Worm (Caenorhabditis elegans) whole organism, L4 larva: Measurements from ENCODE around the gene C34C12.12.

Experiments
- D1046.2 ChIP-seq: fragments of 200-800 bp; sonication (Bioruptor generic); IDR thresholded peaks from 2 replicates; pipeline ENCODE4 v1.3.6; 2022; ENCODE audit warnings: missing genetic modification characterization, missing compliant biosample characterization
- F10B5.3 ChIP-seq: sonication (generic microtip); optimal IDR thresholded peaks from 2 replicates; lab custom pipeline; 2016; ENCODE audit warnings: mild to moderate bottlenecking, missing genetic modification characterization, missing compliant biosample characterization
- F26F4.8 ChIP-seq: fragments of 200-800 bp; sonication (Bioruptor generic); conservative IDR thresholded peaks from 2 replicates; pipeline ENCODE4 v1.3.6; 2022; ENCODE audit warnings: missing genetic modification characterization, missing compliant biosample characterization
- F37D6.2 ChIP-seq: sonication (generic microtip); optimal IDR thresholded peaks from 2 replicates; lab custom pipeline; 2016; ENCODE audit warnings: mild to moderate bottlenecking, missing genetic modification characterization, missing compliant biosample characterization
- F49E8.2 ChIP-seq: sonication (generic microtip); optimal IDR thresholded peaks from 2 replicates; lab custom pipeline; 2016; ENCODE audit warnings: missing compliant biosample characterization, mild to moderate bottlenecking, missing genetic modification characterization, borderline replicate concordance
- T20F7.1 ChIP-seq: fragments of 200-800 bp; sonication (Bioruptor generic); optimal IDR thresholded peaks from 2 replicates; lab custom pipeline; 2018; ENCODE audit warnings: mild to moderate bottlenecking, missing genetic modification characterization, missing compliant biosample characterization
- T26A8.4 ChIP-seq: fragments of 200-800 bp; sonication (Bioruptor generic); IDR thresholded peaks from 2 replicates; pipeline ENCODE4 v1.3.6; 2022; ENCODE audit warnings: missing genetic modification characterization, missing compliant biosample characterization
- Y105C5A.15 ChIP-seq: fragments of 200-800 bp; sonication (Bioruptor generic); IDR thresholded peaks from 2 replicates; pipeline ENCODE4 v1.3.6; 2022; ENCODE audit warnings: missing genetic modification characterization, missing compliant biosample characterization
- Y48G9A.11 ChIP-seq: fragments of 200-800 bp; sonication (Bioruptor generic); IDR thresholded peaks from 2 replicates; pipeline ENCODE4 v1.3.6; 2022; ENCODE audit warnings: missing genetic modification reagents, missing genetic modification characterization, missing compliant biosample characterization
- Y5F2A.4 ChIP-seq: fragments of 200-800 bp; sonication (Bioruptor generic); optimal IDR thresholded peaks from 2 replicates; lab custom pipeline; 2018; ENCODE audit warnings: mild to moderate bottlenecking, missing genetic modification characterization, missing compliant biosample characterization
- ZK546.5 ChIP-seq, 2 experiments: sonication (generic microtip); optimal IDR thresholded peaks; 2 replicates each; lab custom pipeline; 2017; ENCODE audit warnings: missing biosample characterization in 2 of 2, missing genetic modification characterization in 2 of 2
- aha-1 ChIP-seq: fragments of 150-350 bp; peaks from one replicate; lab custom pipeline; 2014; ENCODE audit warnings: missing biosample characterization, missing genetic modification characterization
- ceh-20 ChIP-seq: fragments of 200-800 bp; sonication (Bioruptor generic); IDR thresholded peaks from 2 replicates; pipeline ENCODE4 v1.3.6; 2022; ENCODE audit warnings: missing genetic modification reagents, missing genetic modification characterization, missing compliant biosample characterization
- ceh-32 ChIP-seq: sonication (generic microtip); optimal IDR thresholded peaks from 2 replicates; lab custom pipeline; 2016; ENCODE audit warnings: mild to moderate bottlenecking, missing genetic modification characterization, missing compliant biosample characterization; ENCODE audit not compliant: poor library complexity
- ceh-44 ChIP-seq: fragments of 200-800 bp; sonication (Bioruptor generic); IDR thresholded peaks from 2 replicates; pipeline ENCODE4 v1.3.6; 2022; ENCODE audit warnings: missing genetic modification reagents, missing genetic modification characterization, missing compliant biosample characterization
- ctbp-1 ChIP-seq: fragments of 200-800 bp; sonication (Bioruptor generic); IDR thresholded peaks from 2 replicates; pipeline ENCODE4 v1.3.6; 2022; ENCODE audit warnings: missing genetic modification reagents, missing genetic modification characterization, missing compliant biosample characterization
- dmd-6 ChIP-seq: fragments of 200-800 bp; sonication (Bioruptor generic); IDR thresholded peaks from 2 replicates; pipeline ENCODE4 v1.3.6; 2022; ENCODE audit warnings: missing genetic modification reagents, missing genetic modification characterization, missing compliant biosample characterization
- dmd-8 ChIP-seq: fragments of 200-800 bp; sonication (Bioruptor generic); IDR thresholded peaks from 2 replicates; pipeline ENCODE4 v1.3.6; 2022; ENCODE audit warnings: missing genetic modification characterization, missing compliant biosample characterization
- dve-1 ChIP-seq: sonication (generic microtip); optimal IDR thresholded peaks from 2 replicates; lab custom pipeline; 2017; ENCODE audit warnings: antibody characterized with exemption, mild to moderate bottlenecking, missing genetic modification characterization, missing compliant biosample characterization; ENCODE audit not compliant: insufficient read depth
- egl-43 ChIP-seq: fragments of 200-800 bp; sonication (Bioruptor generic); IDR thresholded peaks from 2 replicates; pipeline ENCODE4 v1.3.6; 2022; ENCODE audit warnings: missing genetic modification reagents, missing genetic modification characterization, missing compliant biosample characterization
- gei-8 ChIP-seq: fragments of 200-800 bp; sonication (Bioruptor generic); optimal IDR thresholded peaks from 2 replicates; lab custom pipeline; 2018; ENCODE audit warnings: mild to moderate bottlenecking, missing genetic modification characterization, missing compliant biosample characterization
- hif-1 ChIP-seq, 2 experiments: sonication (generic microtip); optimal IDR thresholded peaks; 2 replicates each; lab custom pipeline; 2016 to 2017; ENCODE audit warnings: missing compliant biosample characterization in 2 of 2, missing genetic modification characterization in 2 of 2, missing genetic modification reagents in 2 of 2, missing genotype in 2 of 2, mild to moderate bottlenecking in 1 of 2
- lin-1 ChIP-seq: fragments of 200-800 bp; sonication (Bioruptor generic); IDR thresholded peaks from 2 replicates; pipeline ENCODE4 v1.3.6; 2022; ENCODE audit warnings: missing genetic modification reagents, missing genetic modification characterization, missing compliant biosample characterization
- lin-15B ChIP-seq: fragments of 150-350 bp; sonication (generic microtip); optimal IDR thresholded peaks from 3 replicates; lab custom pipeline; 2014; ENCODE audit warnings: missing biosample characterization, missing genetic modification characterization
- lin-39 ChIP-seq: fragments of 150-350 bp; optimal IDR thresholded peaks from 2 replicates; lab custom pipeline; 2014; ENCODE audit warnings: missing biosample characterization, missing genetic modification reagents, missing genetic modification characterization
- lsy-2 ChIP-seq, 2 experiments: fragments of 150-350 bp in 1 of 2; sonication (generic microtip) in 1 of 2; optimal IDR thresholded peaks; 2 replicates each; lab custom pipeline; 2014 to 2017; ENCODE audit warnings: missing biosample characterization in 2 of 2, missing genetic modification characterization in 2 of 2
- mdl-1 ChIP-seq, 2 experiments: fragments of 150-350 bp in 1 of 2; sonication (generic microtip) in 1 of 2; optimal IDR thresholded peaks; 2 replicates each; lab custom pipeline; 2014 to 2017; ENCODE audit warnings: missing biosample characterization in 2 of 2, missing genetic modification characterization in 2 of 2
- mdt-29 ChIP-seq: fragments of 200-800 bp; sonication (Bioruptor generic); IDR thresholded peaks from 2 replicates; pipeline ENCODE4 v1.3.6; 2022; ENCODE audit warnings: missing genetic modification reagents, missing genetic modification characterization, missing compliant biosample characterization
- mxl-2 ChIP-seq: fragments of 200-800 bp; sonication (Bioruptor generic); conservative IDR thresholded peaks from 2 replicates; pipeline ENCODE4 v1.3.6; 2022; ENCODE audit warnings: missing genetic modification reagents, missing genetic modification characterization, missing compliant biosample characterization
- nhr-10 ChIP-seq: fragments of 150-350 bp; optimal IDR thresholded peaks from 2 replicates; lab custom pipeline; 2014; ENCODE audit warnings: missing biosample characterization, missing genetic modification characterization
- nhr-111 ChIP-seq: fragments of 200-800 bp; sonication (Bioruptor generic); optimal IDR thresholded peaks from 2 replicates; lab custom pipeline; 2018; ENCODE audit warnings: mild to moderate bottlenecking, missing genetic modification characterization, missing compliant biosample characterization
- nhr-28 ChIP-seq: fragments of 150-350 bp; optimal IDR thresholded peaks from 2 replicates; lab custom pipeline; 2014; ENCODE audit warnings: missing biosample characterization, missing genetic modification characterization
- nhr-48 ChIP-seq: sonication (generic microtip); optimal IDR thresholded peaks from 2 replicates; lab custom pipeline; 2016; ENCODE audit warnings: mild to moderate bottlenecking, missing genetic modification characterization, missing compliant biosample characterization
- nhr-6 ChIP-seq: fragments of 150-350 bp; optimal IDR thresholded peaks from 2 replicates; lab custom pipeline; 2014; ENCODE audit warnings: missing biosample characterization, missing genetic modification characterization
- nhr-76 ChIP-seq: fragments of 150-350 bp; optimal IDR thresholded peaks from 2 replicates; lab custom pipeline; 2014; ENCODE audit warnings: missing biosample characterization, missing genetic modification characterization
- pha-4 ChIP-seq, 2 experiments: fragments of 150-350 bp in 1 of 2; fragments of 200-800 bp in 1 of 2; sonication (Bioruptor generic) in 1 of 2; IDR thresholded peaks in 1 of 2; optimal IDR thresholded peaks in 1 of 2; 2 replicates each; pipeline versions ENCODE4 v1.3.6 to Lab custom; 2014 to 2022; ENCODE audit warnings: missing genetic modification characterization in 2 of 2, missing genetic modification reagents in 2 of 2, missing biosample characterization in 1 of 2, missing compliant biosample characterization in 1 of 2
- set-16 ChIP-seq: fragments of 200-800 bp; sonication (Bioruptor generic); IDR thresholded peaks from 2 replicates; pipeline ENCODE4 v1.3.6; 2022; ENCODE audit warnings: missing genetic modification reagents, missing genetic modification characterization, missing compliant biosample characterization
- snpc-1.2 ChIP-seq: fragments of 200-800 bp; sonication (Bioruptor generic); IDR thresholded peaks from 2 replicates; pipeline ENCODE4 v1.3.6; 2022; ENCODE audit warnings: missing genetic modification reagents, missing genetic modification characterization, missing compliant biosample characterization
- snpc-4 ChIP-seq: fragments of 150-350 bp; optimal IDR thresholded peaks from 2 replicates; lab custom pipeline; 2014; ENCODE audit warnings: missing biosample characterization, missing genetic modification characterization
- spr-3 ChIP-seq: fragments of 200-800 bp; sonication (Bioruptor generic); optimal IDR thresholded peaks from 2 replicates; lab custom pipeline; 2018; ENCODE audit warnings: mild to moderate bottlenecking, missing genetic modification characterization, missing compliant biosample characterization
- tra-1 ChIP-seq: fragments of 200-800 bp; sonication (Bioruptor generic); IDR thresholded peaks from 2 replicates; pipeline ENCODE4 v1.3.6; 2022; ENCODE audit warnings: missing genetic modification reagents, missing genetic modification characterization, missing compliant biosample characterization
- unc-130 ChIP-seq: sonication (generic microtip); optimal IDR thresholded peaks from 2 replicates; lab custom pipeline; 2016; ENCODE audit warnings: missing genetic modification reagents, missing genetic modification characterization, missing compliant biosample characterization
- unc-39 ChIP-seq: sonication (generic microtip); optimal IDR thresholded peaks from 2 replicates; lab custom pipeline; 2017; ENCODE audit warnings: missing biosample characterization, missing genetic modification characterization
- vab-7 ChIP-seq: fragments of 200-800 bp; sonication (Bioruptor generic); IDR thresholded peaks from 2 replicates; pipeline ENCODE4 v1.3.6; 2022; ENCODE audit warnings: missing genetic modification reagents, missing genetic modification characterization, missing compliant biosample characterization
- ztf-11 ChIP-seq: fragments of 150-350 bp; optimal IDR thresholded peaks from 2 replicates; lab custom pipeline; 2014; ENCODE audit warnings: missing biosample characterization, missing genetic modification characterization

The C34C12.12 gene

ce11 chrIII:3484995-3485394 is 32.0 kb downstream of the C34C12.12 start:
- TF ChIP-seq nhr-76 (tag; lab: Kevin White, UChicago) (no peak), lin-39 (tag; lab: Kevin White, UChicago) (no peak), ceh-44 (0 out of 2 replicates have a peak, but pooled peaks have one; percentile 28), aha-1 (tag; lab: Kevin White, UChicago) (peak; percentile 70)

- TF ChIP-seq mxl-2 (GFP tag; lab: Robert Waterston, UW) (no peak), ZK546.5 (tag; optimal IDR thresholded peaks at IDR 0.05; lab: Kevin White, UChicago) (no peak), Y105C5A.15 (GFP tag; lab: Robert Waterston, UW) (no peak), egl-43 (GFP tag; lab: Robert Waterston, UW) (no peak), T20F7.1 (no peak), F37D6.2 (tag; lab: Kevin White, UChicago) (no peak), lin-1 (GFP tag; lab: Robert Waterston, UW) (no peak), gei-8 (no peak), lsy-2 (tag; optimal IDR thresholded peaks at IDR 0.05; lab: Kevin White, UChicago) (peak in 1 of 2 experiments; percentile 12), mdl-1 (tag; optimal IDR thresholded peaks at IDR 0.05; lab: Kevin White, UChicago) (no peak), ceh-32 (no peak), nhr-6 (tag; lab: Kevin White, UChicago) (no peak), tra-1 (0 out of 2 replicates have a peak, but pooled peaks have one; percentile 31), F10B5.3 (no peak), spr-3 (GFP tag; lab: Kevin White, UChicago) (no peak), nhr-28 (tag; lab: Kevin White, UChicago) (peak; percentile 71), T26A8.4 (GFP tag; lab: Robert Waterston, UW) (no peak), nhr-48 (tag; lab: Kevin White, UChicago) (peak; percentile 1), nhr-111 (GFP tag; lab: Kevin White, UChicago) (no peak), F26F4.8 (GFP tag; lab: Robert Waterston, UW) (no peak), pha-4 (GFP tag; IDR thresholded peaks at IDR 0.05; lab: Robert Waterston, UW) (no peak), pha-4 (tag; optimal IDR thresholded peaks at IDR 0.05; lab: Kevin White, UChicago) (no peak), set-16 (GFP tag; lab: Robert Waterston, UW) (no peak), dmd-6 (GFP tag; lab: Robert Waterston, UW) (0 out of 2 replicates have a peak, but pooled peaks have one; percentile 9), dve-1 (tag; lab: Kevin White, UChicago) (peak; percentile 21), unc-39 (tag; lab: Kevin White, UChicago) (no peak), F49E8.2 (tag; lab: Kevin White, UChicago) (no peak), hif-1 (tag; optimal IDR thresholded peaks at IDR 0.05; lab: Kevin White, UChicago) (no peak), nhr-10 (no peak), snpc-4 (tag; lab: Kevin White, UChicago) (no peak), mdt-29 (GFP tag; lab: Robert Waterston, UW) (no peak), ctbp-1 (GFP tag; lab: Robert Waterston, UW) (no peak), ztf-11 (tag; lab: Kevin White, UChicago) (no peak)
These were observed 33.1 kb downstream of the C34C12.12 start for ce11 chrIII:3486055-3486454.

- TF ChIP-seq dmd-6 (GFP tag; lab: Robert Waterston, UW) (no peak), lin-15B (tag; lab: Kevin White, UChicago) (no peak), dmd-8 (GFP tag; lab: Robert Waterston, UW) (no peak), mdt-29 (GFP tag; lab: Robert Waterston, UW) (no peak), vab-7 (GFP tag; lab: Robert Waterston, UW) (no peak), lin-39 (tag; lab: Kevin White, UChicago) (no peak), unc-130 (GFP tag; lab: Kevin White, UChicago) (no peak), ctbp-1 (GFP tag; lab: Robert Waterston, UW) (no peak), D1046.2 (GFP tag; lab: Robert Waterston, UW) (no peak), ceh-20 (no peak), spr-3 (GFP tag; lab: Kevin White, UChicago) (no peak), Y48G9A.11 (GFP tag; lab: Robert Waterston, UW) (no peak), Y5F2A.4 (GFP tag; lab: Kevin White, UChicago) (no peak), snpc-1.2 (GFP tag; lab: Robert Waterston, UW) (no peak), nhr-76 (tag; lab: Kevin White, UChicago) (no peak), gei-8 (no peak)
These were observed 34.1 kb downstream of the C34C12.12 start for ce11 chrIII:3487133-3487532.
